Worm (Caenorhabditis elegans) whole organism, early embryonic: ENCODE results near the gene kin-18.

Source experiments
- B0310.2 ChIP-seq: sonication (generic microtip); optimal IDR thresholded peaks from 2 replicates; lab custom pipeline; 2016; ENCODE audit warnings: mild to moderate bottlenecking, missing genetic modification characterization, missing compliant biosample characterization
- F13C5.2 ChIP-seq: sonication (generic microtip); optimal IDR thresholded peaks from 2 replicates; lab custom pipeline; 2017; ENCODE audit warnings: mild to moderate bottlenecking, missing genetic modification characterization, inconsistent platforms, missing compliant biosample characterization
- aly-1 ChIP-seq: sonication (generic microtip); optimal IDR thresholded peaks from 2 replicates; lab custom pipeline; 2016; ENCODE audit warnings: missing genetic modification characterization, missing compliant biosample characterization
- ama-1 ChIP-seq: fragments of 150-350 bp; optimal IDR thresholded peaks from 2 replicates; lab custom pipeline; 2014
- ceh-13 ChIP-seq: fragments of 200-800 bp; sonication (Bioruptor generic); optimal IDR thresholded peaks from 2 replicates; lab custom pipeline; 2018; ENCODE audit warnings: mild to moderate bottlenecking, missing genetic modification characterization, missing compliant biosample characterization
- ceh-36 ChIP-seq: sonication (generic microtip); optimal IDR thresholded peaks from 2 replicates; lab custom pipeline; 2016; ENCODE audit warnings: missing genetic modification characterization, inconsistent platforms, missing compliant biosample characterization
- ets-7 ChIP-seq: sonication (generic microtip); optimal IDR thresholded peaks from 2 replicates; lab custom pipeline; 2016; ENCODE audit warnings: missing genotype, missing genetic modification characterization, missing compliant biosample characterization
- flt-1 ChIP-seq: fragments of 200-800 bp; sonication (Bioruptor generic); IDR thresholded peaks from 2 replicates; pipeline ENCODE4 v1.3.6; 2022; ENCODE audit warnings: missing genetic modification characterization, missing compliant biosample characterization
- hmbx-1 ChIP-seq: sonication (generic microtip); optimal IDR thresholded peaks from 2 replicates; lab custom pipeline; 2016; ENCODE audit warnings: mild to moderate bottlenecking, missing genetic modification characterization, missing compliant biosample characterization
- hmg-4 ChIP-seq: fragments of 200-800 bp; sonication (Bioruptor generic); optimal IDR thresholded peaks from 2 replicates; lab custom pipeline; 2018; ENCODE audit warnings: mild to moderate bottlenecking, missing genetic modification characterization, missing compliant biosample characterization
- hnd-1 ChIP-seq: sonication (generic microtip); optimal IDR thresholded peaks from 2 replicates; lab custom pipeline; 2016; ENCODE audit warnings: missing genetic modification characterization, missing compliant biosample characterization
- pes-1 ChIP-seq: fragments of 200-800 bp; sonication (Bioruptor generic); IDR thresholded peaks from 2 replicates; pipeline ENCODE4 v1.3.6; 2022; ENCODE audit warnings: missing genetic modification reagents, missing genetic modification characterization, missing compliant biosample characterization
- scrt-1 ChIP-seq: fragments of 200-800 bp; sonication (Bioruptor generic); IDR thresholded peaks from 2 replicates; pipeline ENCODE4 v1.3.6; 2022; ENCODE audit warnings: missing genetic modification characterization, missing compliant biosample characterization
- sea-1 ChIP-seq: fragments of 200-800 bp; sonication (Bioruptor generic); conservative IDR thresholded peaks from 2 replicates; pipeline ENCODE4 v1.3.6; 2022; ENCODE audit warnings: missing genetic modification characterization, missing compliant biosample characterization
- tbx-11 ChIP-seq: fragments of 200-800 bp; sonication (Bioruptor generic); IDR thresholded peaks from 2 replicates; pipeline ENCODE4 v1.3.6; 2022; ENCODE audit warnings: missing genetic modification characterization, missing compliant biosample characterization
- tbx-37 ChIP-seq: fragments of 200-800 bp; sonication (Bioruptor generic); conservative IDR thresholded peaks from 2 replicates; pipeline ENCODE4 v1.3.6; 2022; ENCODE audit warnings: missing genetic modification reagents, missing genetic modification characterization, missing compliant biosample characterization
- tra-4 ChIP-seq: sonication (generic microtip); optimal IDR thresholded peaks from 2 replicates; lab custom pipeline; 2017; ENCODE audit warnings: missing genetic modification characterization, missing compliant biosample characterization

The kin-18 gene

DNA sequence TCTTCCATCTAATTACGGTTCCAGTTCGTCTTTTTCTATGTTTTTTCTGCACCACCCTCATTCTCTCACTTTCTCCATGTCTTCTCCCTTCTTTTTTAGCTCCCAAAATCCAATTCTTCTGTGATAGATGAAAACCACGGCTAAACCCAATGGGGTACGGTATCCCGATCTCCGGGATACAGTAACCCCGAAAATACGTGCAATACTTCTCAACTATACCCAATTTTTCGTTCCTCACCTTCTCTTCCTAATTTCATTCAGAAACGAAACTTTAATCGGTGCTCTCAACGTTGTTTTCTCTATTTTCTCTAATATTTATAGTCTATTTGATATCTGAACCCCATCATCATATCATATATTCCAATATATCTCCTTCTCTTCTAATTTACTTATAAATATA lies 5.2 kb downstream of the kin-18 start:
- TF ChIP-seq B0310.2 (no peak), hnd-1 (tag; lab: Kevin White, UChicago) (no peak), pes-1 (no peak)

- TF ChIP-seq ama-1, result no peak
- TF ChIP-seq F13C5.2 (tag; lab: Kevin White, UChicago), result no peak
- TF ChIP-seq scrt-1 (GFP tag; lab: Robert Waterston, UW), result no peak
- no peak for TF ChIP-seq B0310.2
- TF ChIP-seq tbx-37, result no peak
- no peak for TF ChIP-seq ets-7 (tag; lab: Kevin White, UChicago)
- no peak for TF ChIP-seq sea-1 (GFP tag; lab: Robert Waterston, UW)
- TF ChIP-seq pes-1, result no peak
Measured at ce11 chrIII:6132068-6132467, 13.6 kb downstream of the kin-18 start.

DNA sequence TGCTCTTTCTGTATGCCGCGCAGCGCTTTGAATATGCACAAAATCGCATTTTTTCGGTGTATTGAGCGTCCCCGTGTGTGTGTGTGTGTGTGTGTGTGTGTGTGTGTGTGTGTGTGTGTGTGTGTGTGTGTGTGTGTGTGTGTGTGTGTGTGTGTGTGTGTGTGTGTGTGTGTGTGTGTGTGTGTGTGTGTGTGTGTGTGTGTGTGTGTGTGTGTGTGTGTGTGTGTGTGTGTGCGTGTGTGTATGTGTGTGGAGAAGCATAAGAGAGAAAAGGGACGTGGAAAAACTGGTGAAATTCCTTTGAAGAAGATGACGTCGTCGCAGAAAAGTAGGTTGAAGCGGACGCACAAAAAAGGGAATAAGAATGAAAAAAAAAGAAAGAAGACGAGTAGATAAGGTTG lies 15.0 kb downstream of the kin-18 start:
- TF ChIP-seq F13C5.2 (tag; lab: Kevin White, UChicago), result peak; percentile 62
- peak; percentile 57 for TF ChIP-seq hmbx-1 (tag; lab: Kevin White, UChicago)
- peak; percentile 39 for TF ChIP-seq ceh-36 (tag; lab: Kevin White, UChicago)
- 0 out of 2 replicates have a peak, but pooled peaks have one; percentile 14 for TF ChIP-seq tbx-11 (GFP tag; lab: Robert Waterston, UW)

- no peak for TF ChIP-seq ceh-13
Measured at ce11 chrIII:6134111-6134510, 15.7 kb downstream of the kin-18 start.

DNA sequence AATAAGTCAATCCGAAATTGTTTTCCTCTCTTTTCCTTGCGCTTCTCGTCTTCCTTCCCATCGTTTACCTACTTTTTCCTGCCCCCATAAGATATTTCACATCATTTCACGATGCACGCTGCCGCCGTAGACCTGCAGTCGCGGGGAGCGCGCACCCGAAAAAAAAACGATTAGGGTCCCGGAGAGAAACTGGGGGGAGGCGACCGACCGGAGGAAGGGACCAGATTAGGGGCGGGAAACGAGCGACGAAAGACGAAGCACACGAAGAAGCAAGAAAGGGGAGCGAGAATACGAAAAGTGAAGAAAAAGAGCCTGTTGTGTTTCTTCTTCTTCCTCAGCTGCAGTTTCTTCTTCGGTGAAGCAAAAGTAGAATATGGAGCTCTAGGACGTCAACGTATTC lies 16.8 kb downstream of the kin-18 start:
- TF ChIP-seq tra-4 (tag; lab: Kevin White, UChicago) (no peak), sea-1 (GFP tag; lab: Robert Waterston, UW) (0 out of 2 replicates have a peak, but pooled peaks have one; percentile 16), ceh-36 (tag; lab: Kevin White, UChicago) (no peak), hmg-4 (GFP tag; lab: Kevin White, UChicago) (peak; percentile 22), tbx-37 (no peak), flt-1 (GFP tag; lab: Robert Waterston, UW) (no peak), B0310.2 (no peak)

- no peak for TF ChIP-seq aly-1 (tag; lab: Kevin White, UChicago)
- TF ChIP-seq sea-1 (GFP tag; lab: Robert Waterston, UW), result no peak
- TF ChIP-seq ama-1, result no peak
- TF ChIP-seq pes-1, result no peak
- no peak for TF ChIP-seq hmg-4 (GFP tag; lab: Kevin White, UChicago)
- TF ChIP-seq tra-4 (tag; lab: Kevin White, UChicago), result no peak
Measured at ce11 chrIII:6136178-6136577, 17.8 kb downstream of the kin-18 start, which contains the start of gene mvk-1. mvk-1 (minus strand) TSS chrIII:6136278.

ce11 chrIII:6137431-6137830 lies 19.0 kb downstream of the kin-18 start:
- TF ChIP-seq pes-1 (0 out of 2 replicates have a peak, but pooled peaks have one; percentile 45), ceh-36 (tag; lab: Kevin White, UChicago) (no peak), tra-4 (tag; lab: Kevin White, UChicago) (no peak), tbx-37 (no peak)

DNA sequence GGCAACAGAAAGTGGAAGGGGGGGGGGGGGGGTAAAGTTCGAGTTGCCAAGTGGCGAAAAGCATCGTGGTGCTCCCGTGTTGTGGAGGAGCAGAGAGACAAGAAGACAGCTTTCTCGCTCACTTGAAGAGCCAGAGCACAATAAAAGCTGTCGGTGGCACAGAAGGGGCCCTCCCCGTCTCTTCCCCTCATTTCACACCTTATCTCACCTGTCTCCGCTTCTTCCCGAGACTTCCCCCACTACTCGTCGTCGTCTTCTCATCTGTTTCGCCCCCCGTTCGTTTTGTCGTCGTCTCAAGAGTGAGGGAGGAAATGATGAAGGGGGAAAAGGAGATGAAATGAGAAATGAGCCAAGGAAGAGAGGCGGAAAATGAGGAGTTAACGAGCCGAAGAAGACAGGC lies 20.0 kb downstream of the kin-18 start:
- TF ChIP-seq B0310.2 (no peak), ets-7 (tag; lab: Kevin White, UChicago) (no peak), hmbx-1 (tag; lab: Kevin White, UChicago) (no peak), sea-1 (GFP tag; lab: Robert Waterston, UW) (no peak), aly-1 (tag; lab: Kevin White, UChicago) (peak; percentile 23), ama-1 (no peak), tra-4 (tag; lab: Kevin White, UChicago) (no peak), ceh-36 (tag; lab: Kevin White, UChicago) (peak; percentile 47), tbx-11 (GFP tag; lab: Robert Waterston, UW) (no peak), hmg-4 (GFP tag; lab: Kevin White, UChicago) (peak; percentile 59), hnd-1 (tag; lab: Kevin White, UChicago) (no peak)

ce11 chrIII:6139328-6139727 lies 20.9 kb downstream of the kin-18 start:
- no peak for TF ChIP-seq tra-4 (tag; lab: Kevin White, UChicago)
- no peak for TF ChIP-seq ceh-36 (tag; lab: Kevin White, UChicago)
- no peak for TF ChIP-seq F13C5.2 (tag; lab: Kevin White, UChicago)
- TF ChIP-seq B0310.2, result no peak
- TF ChIP-seq tbx-37, result no peak
- TF ChIP-seq scrt-1 (GFP tag; lab: Robert Waterston, UW), result no peak

- TF ChIP-seq tra-4 (tag; lab: Kevin White, UChicago), result no peak
- TF ChIP-seq hmbx-1 (tag; lab: Kevin White, UChicago), result no peak
- no peak for TF ChIP-seq tbx-37
- no peak for TF ChIP-seq F13C5.2 (tag; lab: Kevin White, UChicago)
- no peak for TF ChIP-seq tbx-11 (GFP tag; lab: Robert Waterston, UW)
- TF ChIP-seq ama-1, result no peak
- TF ChIP-seq ceh-36 (tag; lab: Kevin White, UChicago), result no peak
- no peak for TF ChIP-seq ets-7 (tag; lab: Kevin White, UChicago)
- no peak for TF ChIP-seq scrt-1 (GFP tag; lab: Robert Waterston, UW)
- no peak for TF ChIP-seq sea-1 (GFP tag; lab: Robert Waterston, UW)
- no peak for TF ChIP-seq pes-1
- TF ChIP-seq ceh-13, result no peak
- no peak for TF ChIP-seq flt-1 (GFP tag; lab: Robert Waterston, UW)
- no peak for TF ChIP-seq B0310.2
- TF ChIP-seq hnd-1 (tag; lab: Kevin White, UChicago), result no peak
- no peak for TF ChIP-seq hmg-4 (GFP tag; lab: Kevin White, UChicago)
- TF ChIP-seq aly-1 (tag; lab: Kevin White, UChicago), result no peak
Measured at ce11 chrIII:6139932-6140612, 21.7 kb downstream of the kin-18 start.
